Worm (Caenorhabditis elegans): Measurements from ENCODE around the gene srh-276.

DNA sequence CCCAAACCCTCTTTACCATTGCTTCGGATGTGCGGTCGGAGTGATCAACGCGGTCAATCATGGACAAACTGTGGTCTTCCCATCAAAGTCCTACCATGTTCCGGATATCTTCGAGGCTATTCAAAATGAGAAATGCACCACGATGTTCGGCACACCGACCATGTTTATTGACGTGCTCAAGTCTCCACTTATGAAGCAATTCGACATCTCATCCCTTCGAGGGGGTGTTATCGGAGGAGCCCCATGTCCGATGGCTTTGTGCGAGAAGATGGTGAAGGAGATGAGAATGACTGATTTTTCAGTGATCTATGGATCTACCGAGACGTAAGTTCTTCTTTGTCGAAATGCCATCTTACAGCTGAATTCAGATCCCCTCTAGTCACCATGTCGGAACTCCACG, 39.2 kb downstream of the srh-276 start:
- TF ChIP-seq med-1 (GFP tag; optimal IDR thresholded peaks at IDR 0.05; ENCODE audit: insufficient read depth) (no peak), klf-2 (GFP tag; conservative IDR thresholded peaks at IDR 0.05) (no peak), ztf-29 (GFP tag; IDR thresholded peaks at IDR 0.05) (no peak), flt-1 (GFP tag; IDR thresholded peaks at IDR 0.05) (no peak), T22C8.4 (GFP tag; IDR thresholded peaks at IDR 0.05) (no peak), tab-1 (GFP tag; IDR thresholded peaks at IDR 0.05) (no peak), cog-1 (tag; optimal IDR thresholded peaks at IDR 0.05) (no peak), ztf-23 (GFP tag; IDR thresholded peaks at IDR 0.05) (no peak), ref-1 (GFP tag; conservative IDR thresholded peaks at IDR 0.05) (no peak)

Data from whole organism, midembryonic.